Fruit fly (Drosophila melanogaster) whole organism, pupa: ENCODE data around the gene CG6231.

Experiments
- CG10348 ChIP-seq: fragments of 200-800 bp; sonication (Bioruptor generic); IDR thresholded peaks from 2 replicates; pipeline ENCODE4 v1.3.6; 2022; ENCODE audit warnings: missing biosample characterization, missing genetic modification characterization
- CG12605 ChIP-seq: fragments of 200-800 bp; sonication (Bioruptor generic); IDR thresholded peaks from 2 replicates; pipeline ENCODE4 v1.3.6; 2022; ENCODE audit warnings: missing biosample characterization, missing genetic modification characterization
- CG13204 ChIP-seq: fragments of 200-800 bp; sonication (Bioruptor generic); optimal IDR thresholded peaks from 2 replicates; lab custom pipeline; 2018; ENCODE audit warnings: missing biosample characterization, mild to moderate bottlenecking, missing genetic modification characterization, moderate library complexity
- CG14655 ChIP-seq: fragments of 200-800 bp; sonication (Bioruptor generic); optimal IDR thresholded peaks from 3 replicates; lab custom pipeline; 2017; ENCODE audit warnings: mild to moderate bottlenecking, missing biosample characterization, missing genetic modification reagents, missing genetic modification characterization
- CG15710 ChIP-seq: fragments of 200-800 bp; sonication (Bioruptor generic); optimal IDR thresholded peaks from 2 replicates; lab custom pipeline; 2018; ENCODE audit warnings: missing biosample characterization, mild to moderate bottlenecking, missing genetic modification characterization, moderate library complexity
- CG17806 ChIP-seq: fragments of 200-800 bp; sonication (Bioruptor generic); optimal IDR thresholded peaks from 2 replicates; lab custom pipeline; 2018; ENCODE audit warnings: missing biosample characterization, mild to moderate bottlenecking, missing genetic modification characterization, moderate library complexity
- CG32121 ChIP-seq: fragments of 200-800 bp; sonication (Bioruptor generic); IDR thresholded peaks from 2 replicates; pipeline ENCODE4 v1.3.6; 2022; ENCODE audit warnings: missing biosample characterization, missing genetic modification characterization
- CG34367 ChIP-seq: fragments of 200-800 bp; sonication (Bioruptor generic); optimal IDR thresholded peaks from 2 replicates; lab custom pipeline; 2018; ENCODE audit warnings: missing biosample characterization, mild to moderate bottlenecking, missing genetic modification characterization
- CG4496 ChIP-seq: fragments of 200-800 bp; sonication (Bioruptor generic); IDR thresholded peaks from 3 replicates; pipeline ENCODE4 v1.3.6; 2022; ENCODE audit warnings: missing biosample characterization, missing genetic modification characterization
- CG8159 ChIP-seq: fragments of 200-800 bp; sonication (Bioruptor generic); optimal IDR thresholded peaks from 3 replicates; lab custom pipeline; 2018; ENCODE audit warnings: missing biosample characterization, mild to moderate bottlenecking, missing genetic modification characterization, moderate library complexity
- CG8301 ChIP-seq: fragments of 200-800 bp; sonication (Bioruptor generic); optimal IDR thresholded peaks from 2 replicates; lab custom pipeline; 2018; ENCODE audit warnings: missing biosample characterization, mild to moderate bottlenecking, missing genetic modification characterization
- CG9948 ChIP-seq: fragments of 200-800 bp; sonication (Bioruptor generic); optimal IDR thresholded peaks from 2 replicates; lab custom pipeline; 2018; ENCODE audit warnings: missing biosample characterization, mild to moderate bottlenecking, missing genetic modification characterization, moderate library complexity
- D1 ChIP-seq: fragments of 200-800 bp; sonication (Bioruptor generic); optimal IDR thresholded peaks from 2 replicates; lab custom pipeline; 2018; ENCODE audit warnings: missing biosample characterization, mild to moderate bottlenecking, missing genetic modification characterization, moderate library complexity
- EcR ChIP-seq: fragments of 200-800 bp; sonication (Bioruptor generic); optimal IDR thresholded peaks from 3 replicates; lab custom pipeline; 2019; ENCODE audit warnings: missing biosample characterization, missing genetic modification characterization, mild to moderate bottlenecking, moderate library complexity, missing genetic modification reagents
- Ets98B ChIP-seq: fragments of 200-800 bp; sonication (Bioruptor generic); IDR thresholded peaks from 2 replicates; pipeline ENCODE4 v1.3.6; 2022; ENCODE audit warnings: missing biosample characterization, missing genetic modification characterization
- Pif1A ChIP-seq: fragments of 200-800 bp; sonication (Bioruptor generic); optimal IDR thresholded peaks from 3 replicates; lab custom pipeline; 2016; ENCODE audit warnings: missing biosample characterization, missing genetic modification characterization
- Pif1B ChIP-seq: fragments of 200-800 bp; sonication (Bioruptor generic); optimal IDR thresholded peaks from 3 replicates; lab custom pipeline; 2016; ENCODE audit warnings: missing biosample characterization, missing genetic modification characterization
- Snoo ChIP-seq: fragments of 200-800 bp; sonication (Bioruptor generic); optimal IDR thresholded peaks from 3 replicates; lab custom pipeline; 2017; ENCODE audit warnings: missing biosample characterization, mild to moderate bottlenecking, missing genetic modification characterization, inconsistent platforms
- fd96Ca ChIP-seq: fragments of 200-800 bp; sonication (Bioruptor generic); IDR thresholded peaks from 3 replicates; pipeline ENCODE4 v1.3.6; 2022; ENCODE audit warnings: missing biosample characterization, missing genetic modification characterization
- gl ChIP-seq: fragments of 200-800 bp; sonication (Bioruptor generic); optimal IDR thresholded peaks from 2 replicates; lab custom pipeline; 2018; ENCODE audit warnings: missing biosample characterization, mild to moderate bottlenecking, missing genetic modification characterization
- rn ChIP-seq: fragments of 200-800 bp; sonication (Bioruptor generic); IDR thresholded peaks from 2 replicates; pipeline ENCODE4 v1.3.6; 2022; ENCODE audit warnings: missing biosample characterization, missing genetic modification characterization

CG6231 gene

dm6 chr3R:19602996-19603395 is 29.5 kb downstream of the CG6231 start, which contains the start of gene CG7342:
CG7342 (plus strand) TSS chr3R:19603375.
- no peak for TF ChIP-seq CG8301
- no peak for TF ChIP-seq Pif1A (GFP tag; lab: Kevin White, UChicago)
- no peak for TF ChIP-seq CG13204 (GFP tag; lab: Kevin White, UChicago)
- TF ChIP-seq rn = no peak
- TF ChIP-seq CG14655 (GFP tag; lab: Kevin White, UChicago) = no peak

- TF ChIP-seq CG14655 (GFP tag; lab: Kevin White, UChicago) (no peak), EcR (GFP tag; lab: Kevin White, UChicago) (no peak), CG34367 (tag; lab: Kevin White, UChicago) (no peak), CG9948 (tag; lab: Kevin White, UChicago) (no peak), CG15710 (no peak), CG8301 (no peak)
These were observed 32.2 kb downstream of the CG6231 start, which contains the start of gene CG7333 for dm6 chr3R:19600335-19600734. CG7333 (plus strand) TSS chr3R:19600635.

- no peak for TF ChIP-seq CG14655 (GFP tag; lab: Kevin White, UChicago)
- no peak for TF ChIP-seq CG8159 (tag; lab: Kevin White, UChicago)
- TF ChIP-seq CG4496 = no peak
- TF ChIP-seq CG9948 (tag; lab: Kevin White, UChicago) = no peak
- TF ChIP-seq CG34367 (tag; lab: Kevin White, UChicago) = no peak
- no peak for TF ChIP-seq fd96Ca (GFP tag; lab: Robert Waterston, UW)
- no peak for TF ChIP-seq Pif1B (GFP tag; lab: Kevin White, UChicago)
- no peak for TF ChIP-seq Ets98B (GFP tag; lab: Robert Waterston, UW)
- TF ChIP-seq CG12605 (GFP tag; lab: Robert Waterston, UW) = no peak
- no peak for TF ChIP-seq D1 (tag; lab: Kevin White, UChicago)
- TF ChIP-seq CG8301 = no peak
- TF ChIP-seq CG32121 (GFP tag; lab: Robert Waterston, UW) = no peak
- no peak for TF ChIP-seq CG17806 (tag; lab: Kevin White, UChicago)
- no peak for TF ChIP-seq Snoo (tag; lab: Kevin White, UChicago)
- no peak for TF ChIP-seq gl
- no peak for TF ChIP-seq EcR (GFP tag; lab: Kevin White, UChicago)
- TF ChIP-seq Pif1A (GFP tag; lab: Kevin White, UChicago) = no peak
- TF ChIP-seq CG10348 (GFP tag; lab: Robert Waterston, UW) = no peak
These were observed 33.7 kb downstream of the CG6231 start, which contains the start of gene Cpr92A for dm6 chr3R:19598855-19599254. Cpr92A (minus strand) TSS chr3R:19598955.

dm6 chr3R:19587652-19588051 is 44.9 kb downstream of the CG6231 start:
- TF ChIP-seq rn = no peak
- TF ChIP-seq CG12605 (GFP tag; lab: Robert Waterston, UW) = no peak
- TF ChIP-seq CG34367 (tag; lab: Kevin White, UChicago) = no peak
- TF ChIP-seq EcR (GFP tag; lab: Kevin White, UChicago) = peak; percentile 77
- no peak for TF ChIP-seq CG14655 (GFP tag; lab: Kevin White, UChicago)
- TF ChIP-seq CG9948 (tag; lab: Kevin White, UChicago) = no peak
- TF ChIP-seq Ets98B (GFP tag; lab: Robert Waterston, UW) = no peak

DNA sequence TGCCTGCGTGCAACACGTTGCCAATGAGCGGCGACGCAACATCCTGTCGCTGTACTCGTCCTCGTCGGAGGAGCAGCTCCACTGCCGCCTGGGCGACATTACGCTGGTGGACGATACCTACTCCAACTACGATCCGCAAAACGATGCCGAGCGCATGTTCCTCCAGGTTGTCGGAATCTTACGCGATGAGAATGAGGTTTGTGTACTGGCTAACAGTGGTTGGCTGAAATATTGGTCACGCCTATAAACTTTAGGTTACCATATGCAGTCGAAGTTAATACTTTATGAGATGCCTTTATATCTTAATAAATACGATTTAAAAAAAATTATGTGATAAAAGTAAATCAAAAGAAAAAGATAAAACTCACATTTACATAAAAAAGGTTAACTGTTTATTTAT is 46.2 kb downstream of the CG6231 start:
- TF ChIP-seq Pif1B (GFP tag; lab: Kevin White, UChicago) = no peak
- no peak for TF ChIP-seq CG34367 (tag; lab: Kevin White, UChicago)
- TF ChIP-seq CG13204 (GFP tag; lab: Kevin White, UChicago) = no peak
- no peak for TF ChIP-seq Pif1A (GFP tag; lab: Kevin White, UChicago)
- no peak for TF ChIP-seq CG15710
- TF ChIP-seq CG17806 (tag; lab: Kevin White, UChicago) = no peak
- no peak for TF ChIP-seq D1 (tag; lab: Kevin White, UChicago)
- TF ChIP-seq gl = no peak

DNA sequence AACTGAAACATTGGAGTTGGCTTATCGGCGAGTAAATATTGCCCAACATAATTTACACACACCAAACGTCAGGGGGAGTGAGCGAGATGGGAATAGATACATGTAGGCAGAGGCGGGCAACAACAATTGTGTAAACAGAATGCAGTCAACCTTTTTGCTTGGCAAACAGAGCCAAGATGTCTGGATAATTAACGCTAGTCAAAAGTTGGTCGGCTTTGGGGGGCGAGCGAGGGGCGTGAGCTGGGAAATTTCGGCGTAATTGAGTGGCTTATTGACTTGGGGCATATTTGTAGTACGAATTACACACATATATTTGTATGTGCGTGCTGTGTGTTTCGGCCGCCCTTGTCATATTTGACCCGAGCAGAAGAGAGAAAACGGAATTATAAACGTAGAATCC is 47.7 kb downstream of the CG6231 start:
- TF ChIP-seq CG12605 (GFP tag; lab: Robert Waterston, UW) = no peak
- no peak for TF ChIP-seq Pif1A (GFP tag; lab: Kevin White, UChicago)
- peak; percentile 25 for TF ChIP-seq CG34367 (tag; lab: Kevin White, UChicago)
- no peak for TF ChIP-seq D1 (tag; lab: Kevin White, UChicago)
- no peak for TF ChIP-seq CG4496
- no peak for TF ChIP-seq Pif1B (GFP tag; lab: Kevin White, UChicago)
- peak; percentile 28 for TF ChIP-seq CG13204 (GFP tag; lab: Kevin White, UChicago)
- no peak for TF ChIP-seq CG8301
- no peak for TF ChIP-seq Ets98B (GFP tag; lab: Robert Waterston, UW)
- no peak for TF ChIP-seq CG15710
- no peak for TF ChIP-seq gl
- peak; percentile 28 for TF ChIP-seq Snoo (tag; lab: Kevin White, UChicago)
- TF ChIP-seq fd96Ca (GFP tag; lab: Robert Waterston, UW) = no peak

- TF ChIP-seq Snoo (tag; lab: Kevin White, UChicago) (no peak), CG14655 (GFP tag; lab: Kevin White, UChicago) (peak; percentile 7), Ets98B (GFP tag; lab: Robert Waterston, UW) (0 out of 2 replicates have a peak, but pooled peaks have one; percentile 22)
These were observed 49.2 kb downstream of the CG6231 start for dm6 chr3R:19583311-19583710.
